Worm (Caenorhabditis elegans) whole organism, L1 larva: ENCODE measurements around the gene Y54G2A.7.

Experiments
- C34B4.2 ChIP-seq: sonication (generic microtip); optimal IDR thresholded peaks from 2 replicates; lab custom pipeline; 2017; ENCODE audit warnings: mild to moderate bottlenecking, missing genetic modification characterization, missing compliant biosample characterization
- F16B12.6 ChIP-seq: fragments of 150-350 bp; optimal IDR thresholded peaks from 2 replicates; lab custom pipeline; 2014; ENCODE audit warnings: missing biosample characterization, missing genetic modification characterization
- Y116A8C.19 ChIP-seq: sonication (generic microtip); optimal IDR thresholded peaks from 2 replicates; lab custom pipeline; 2016; ENCODE audit warnings: missing compliant biosample characterization, missing genetic modification characterization, borderline replicate concordance
- dpl-1 ChIP-seq, 3 experiments: fragments of 150-350 bp in 2 of 3; sonication (generic microtip) in 1 of 3; optimal IDR thresholded peaks; 2 replicates each; lab custom pipeline; 2014 to 2017; ENCODE audit warnings: missing biosample characterization in 3 of 3, missing genetic modification characterization in 3 of 3, missing genetic modification reagents in 3 of 3
- dsc-1 ChIP-seq: sonication (generic microtip); optimal IDR thresholded peaks from 2 replicates; lab custom pipeline; 2016; ENCODE audit warnings: mild to moderate bottlenecking, missing genetic modification characterization, missing compliant biosample characterization
- efl-1 ChIP-seq, 4 experiments: fragments of 150-350 bp; optimal IDR thresholded peaks in 3 of 4; peaks in 1 of 4; 1 replicate in 1 of 4; 2 replicates in 3 of 4; lab custom pipeline; 2014; ENCODE audit warnings: missing biosample characterization in 2 of 4, missing genetic modification characterization in 2 of 4, missing genetic modification reagents in 2 of 4
- efl-3 ChIP-seq: fragments of 200-800 bp; sonication (Bioruptor generic); optimal IDR thresholded peaks from 2 replicates; lab custom pipeline; 2018; ENCODE audit warnings: mild to moderate bottlenecking, missing genetic modification characterization, missing compliant biosample characterization
- egl-27 ChIP-seq, 2 experiments: fragments of 150-350 bp in 1 of 2; sonication (generic microtip); optimal IDR thresholded peaks; 3 replicates each; lab custom pipeline; 2017 to 2018; ENCODE audit warnings: missing biosample characterization in 2 of 2, missing genetic modification characterization in 2 of 2, missing genetic modification reagents in 2 of 2
- elt-2 ChIP-seq: sonication (generic microtip); optimal IDR thresholded peaks from 2 replicates; lab custom pipeline; 2016; ENCODE audit warnings: missing genetic modification characterization, mild to moderate bottlenecking, inconsistent platforms, missing compliant biosample characterization, missing genetic modification reagents
- elt-3 ChIP-seq, 6 experiments: fragments of 150-350 bp in 1 of 6; sonication (generic microtip); optimal IDR thresholded peaks; 2 replicates each; lab custom pipeline; 2017 to 2018; ENCODE audit warnings: missing biosample characterization in 6 of 6, missing genetic modification characterization in 6 of 6, inconsistent platforms in 1 of 6
- fkh-10 ChIP-seq: sonication (generic microtip); optimal IDR thresholded peaks from 2 replicates; lab custom pipeline; 2017; ENCODE audit warnings: missing biosample characterization, missing genetic modification reagents, missing genetic modification characterization
- fkh-4 ChIP-seq: sonication (generic microtip); optimal IDR thresholded peaks from 2 replicates; lab custom pipeline; 2016; ENCODE audit warnings: missing compliant biosample characterization, missing genetic modification characterization, borderline replicate concordance
- grh-1 ChIP-seq: fragments of 200-800 bp; sonication (Bioruptor generic); IDR thresholded peaks from 2 replicates; pipeline ENCODE4 v1.3.6; 2022; ENCODE audit warnings: missing genetic modification reagents, missing genetic modification characterization, missing compliant biosample characterization
- isw-1 ChIP-seq: fragments of 200-800 bp; sonication (Bioruptor generic); IDR thresholded peaks from 2 replicates; pipeline ENCODE4 v1.3.6; 2022; ENCODE audit warnings: missing genetic modification characterization, missing compliant biosample characterization
- jun-1 ChIP-seq: fragments of 150-350 bp; optimal IDR thresholded peaks from 2 replicates; lab custom pipeline; 2014; ENCODE audit warnings: missing biosample characterization, missing genetic modification reagents, missing genetic modification characterization
- lin-13 ChIP-seq: fragments of 150-350 bp; optimal IDR thresholded peaks from 2 replicates; lab custom pipeline; 2014; ENCODE audit warnings: missing biosample characterization, missing genetic modification reagents, missing genetic modification characterization
- lin-14 ChIP-seq: fragments of 200-800 bp; sonication (Bioruptor generic); optimal IDR thresholded peaks from 2 replicates; lab custom pipeline; 2018; ENCODE audit warnings: mild to moderate bottlenecking, missing genetic modification characterization, moderate library complexity, missing compliant biosample characterization
- lin-35 ChIP-seq, 2 experiments: fragments of 150-350 bp; optimal IDR thresholded peaks; 2 replicates each; lab custom pipeline; 2014; ENCODE audit warnings: missing biosample characterization in 2 of 2, missing genetic modification characterization in 2 of 2, missing genetic modification reagents in 2 of 2
- lin-39 ChIP-seq: fragments of 150-350 bp; optimal IDR thresholded peaks from 2 replicates; lab custom pipeline; 2014; ENCODE audit warnings: missing biosample characterization, missing genetic modification reagents, missing genetic modification characterization
- lsy-2 ChIP-seq, 2 experiments: fragments of 150-350 bp; optimal IDR thresholded peaks; 2 replicates each; lab custom pipeline; 2014; ENCODE audit warnings: missing biosample characterization in 2 of 2, missing genetic modification characterization in 2 of 2
- mdl-1 ChIP-seq, 2 experiments: fragments of 150-350 bp; optimal IDR thresholded peaks; 2 replicates each; lab custom pipeline; 2014 to 2017; ENCODE audit warnings: missing biosample characterization in 2 of 2, missing genetic modification characterization in 2 of 2, inconsistent platforms in 1 of 2
- nhr-11 ChIP-seq: fragments of 150-350 bp; optimal IDR thresholded peaks from 2 replicates; lab custom pipeline; 2014; ENCODE audit warnings: missing biosample characterization, missing genetic modification characterization
- nhr-12 ChIP-seq: sonication (generic microtip); optimal IDR thresholded peaks from 2 replicates; lab custom pipeline; 2017; ENCODE audit warnings: missing biosample characterization, missing genetic modification characterization
- nhr-237 ChIP-seq: fragments of 150-350 bp; optimal IDR thresholded peaks from 2 replicates; lab custom pipeline; 2014; ENCODE audit warnings: missing biosample characterization, missing genetic modification characterization
- nhr-71 ChIP-seq: sonication (generic microtip); optimal IDR thresholded peaks from 2 replicates; lab custom pipeline; 2016; ENCODE audit warnings: mild to moderate bottlenecking, missing genetic modification characterization, moderate library complexity, missing compliant biosample characterization
- nhr-76 ChIP-seq: sonication (generic microtip); optimal IDR thresholded peaks from 2 replicates; lab custom pipeline; 2017; ENCODE audit warnings: missing biosample characterization, missing genetic modification characterization
- nhr-84 ChIP-seq: sonication (generic microtip); optimal IDR thresholded peaks from 2 replicates; lab custom pipeline; 2017; ENCODE audit warnings: missing biosample characterization, missing genetic modification characterization
- nhr-85 ChIP-seq: sonication (generic microtip); peaks from one replicate; lab custom pipeline; 2016; ENCODE audit warnings: missing genetic modification characterization, inconsistent platforms, missing compliant biosample characterization
- nhr-90 ChIP-seq: sonication (generic microtip); optimal IDR thresholded peaks from 2 replicates; lab custom pipeline; 2016; ENCODE audit warnings: mild to moderate bottlenecking, missing genetic modification characterization, missing compliant biosample characterization; ENCODE audit not compliant: poor library complexity
- snpc-4 ChIP-seq: fragments of 150-350 bp; optimal IDR thresholded peaks from 2 replicates; lab custom pipeline; 2014; ENCODE audit warnings: missing biosample characterization, missing genetic modification characterization
- swsn-7 ChIP-seq: sonication (generic microtip); optimal IDR thresholded peaks from 2 replicates; lab custom pipeline; 2016; ENCODE audit warnings: missing genetic modification characterization, missing compliant biosample characterization
- unc-62 ChIP-seq: fragments of 150-350 bp; optimal IDR thresholded peaks from 2 replicates; lab custom pipeline; 2014; ENCODE audit warnings: missing biosample characterization, missing genetic modification reagents, missing genetic modification characterization
- unc-86 ChIP-seq: sonication (generic microtip); optimal IDR thresholded peaks from 2 replicates; lab custom pipeline; 2016; ENCODE audit warnings: missing genetic modification characterization, missing compliant biosample characterization
- xbp-1 ChIP-seq: sonication (generic microtip); optimal IDR thresholded peaks from 2 replicates; lab custom pipeline; 2016; ENCODE audit warnings: missing genetic modification characterization, missing compliant biosample characterization
- zip-4 ChIP-seq: fragments of 200-800 bp; sonication (Bioruptor generic); optimal IDR thresholded peaks from 2 replicates; lab custom pipeline; 2018; ENCODE audit warnings: mild to moderate bottlenecking, missing genetic modification characterization, moderate library complexity, missing compliant biosample characterization
- ztf-4 ChIP-seq: fragments of 150-350 bp; optimal IDR thresholded peaks from 2 replicates; lab custom pipeline; 2014; ENCODE audit warnings: missing biosample characterization, missing genetic modification characterization

Y54G2A.7 gene

DNA sequence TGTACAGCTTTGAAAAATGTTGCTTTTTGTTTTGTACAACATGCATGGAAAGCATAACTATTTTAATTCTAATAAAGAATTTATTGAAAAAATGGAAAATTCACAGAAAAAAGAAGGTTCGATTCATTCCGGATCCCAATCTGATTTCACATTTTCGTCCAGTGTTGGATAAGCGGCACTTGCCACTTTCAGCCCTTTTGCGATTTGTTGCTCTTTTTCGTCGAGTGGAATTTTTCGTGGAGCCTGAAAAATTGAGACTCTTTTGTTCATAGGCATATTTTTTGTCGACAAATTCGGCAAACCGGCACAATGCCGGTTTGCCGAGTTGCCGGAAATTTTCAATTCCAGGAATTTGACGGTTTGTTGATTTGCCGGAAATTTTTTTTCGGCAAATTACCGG is 13.2 kb downstream of the Y54G2A.7 start:
- TF ChIP-seq unc-62 (no peak), dsc-1 (tag; lab: Kevin White, UChicago) (no peak)

ce11 chrIV:2853164-2853563 is 14.8 kb downstream of the Y54G2A.7 start, which contains the start of gene Y54G2A.49:
Gene Y54G2A.49, minus strand, starts transcription at chrIV:2853264.
- TF ChIP-seq F16B12.6 (tag; lab: Kevin White, UChicago) (no peak), isw-1 (GFP tag; lab: Robert Waterston, UW) (no peak), snpc-4 (tag; lab: Kevin White, UChicago) (no peak), nhr-84 (tag; lab: Kevin White, UChicago) (no peak), nhr-237 (tag; lab: Kevin White, UChicago) (no peak), zip-4 (GFP tag; lab: Kevin White, UChicago) (no peak), fkh-4 (no peak), lsy-2 (tag; optimal IDR thresholded peaks at IDR 0.05; lab: Kevin White, UChicago) (no peak), efl-3 (no peak), jun-1 (tag; lab: Kevin White, UChicago) (no peak), C34B4.2 (no peak), xbp-1 (no peak), ztf-4 (tag; lab: Kevin White, UChicago) (no peak), grh-1 (GFP tag; lab: Robert Waterston, UW) (no peak), elt-3 (tag; optimal IDR thresholded peaks at IDR 0.05; lab: Kevin White, UChicago) (no peak)

DNA sequence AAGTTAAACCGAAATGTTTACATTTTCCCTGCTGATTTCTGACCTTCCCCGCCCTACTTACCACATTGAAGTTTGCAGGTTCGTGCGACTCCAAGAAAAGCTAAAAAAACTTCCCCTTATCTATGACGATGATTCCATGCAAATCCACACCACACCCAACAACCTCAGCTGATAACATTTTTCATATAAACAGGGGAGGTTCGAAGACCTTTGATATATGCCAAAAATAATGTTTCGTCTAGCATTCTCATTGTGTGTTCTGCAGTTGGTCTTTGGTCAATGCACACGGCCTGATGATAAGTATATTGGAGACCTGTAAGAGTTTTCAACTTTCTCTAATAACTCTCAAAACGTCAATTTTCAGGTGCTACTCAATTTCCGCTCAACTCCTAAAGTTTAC is 15.8 kb downstream of the Y54G2A.7 start:
- TF ChIP-seq nhr-90 (tag; lab: Kevin White, UChicago) (no peak), lin-13 (GFP tag; lab: Kevin White, UChicago) (no peak), grh-1 (GFP tag; lab: Robert Waterston, UW) (no peak), nhr-11 (tag; lab: Kevin White, UChicago) (no peak), efl-1 (optimal IDR thresholded peaks at IDR 0.05; lab: Kevin White, UChicago) (no peak), efl-1 (GFP tag; optimal IDR thresholded peaks at IDR 0.05 in 1 of 2; lab: Kevin White, UChicago) (peak in 1 of 2 experiments; percentile 62), Y116A8C.19 (tag; lab: Kevin White, UChicago) (no peak), elt-3 (tag; optimal IDR thresholded peaks at IDR 0.05; lab: Kevin White, UChicago) (no peak), elt-2 (tag; lab: Kevin White, UChicago) (peak; percentile 47), snpc-4 (tag; lab: Kevin White, UChicago) (no peak), egl-27 (tag; optimal IDR thresholded peaks at IDR 0.05; lab: Kevin White, UChicago) (no peak)

ce11 chrIV:2855056-2855752 is 16.8 kb downstream of the Y54G2A.7 start:
- TF ChIP-seq nhr-85 (tag; lab: Kevin White, UChicago) (no peak), egl-27 (tag; optimal IDR thresholded peaks at IDR 0.05; lab: Kevin White, UChicago) (no peak), swsn-7 (tag; lab: Kevin White, UChicago) (no peak), fkh-10 (GFP tag; lab: Kevin White, UChicago) (no peak), unc-86 (tag; lab: Kevin White, UChicago) (no peak), unc-62 (no peak), lin-14 (GFP tag; lab: Kevin White, UChicago) (no peak), nhr-71 (tag; lab: Kevin White, UChicago) (no peak), dpl-1 (GFP tag; optimal IDR thresholded peaks at IDR 0.05; lab: Kevin White, UChicago) (no peak), lin-39 (no peak), elt-2 (tag; lab: Kevin White, UChicago) (peak; percentile 78), nhr-12 (no peak), fkh-4 (no peak), lin-13 (GFP tag; lab: Kevin White, UChicago) (no peak), lin-35 (GFP tag; optimal IDR thresholded peaks at IDR 0.05; lab: Kevin White, UChicago) (peak in 1 of 2 experiments; percentile 18), mdl-1 (tag; optimal IDR thresholded peaks at IDR 0.05; lab: Kevin White, UChicago) (no peak), nhr-76 (tag; lab: Kevin White, UChicago) (no peak)
- TF ChIP-seq, all 84 proteins: peak for 2
